Worm (Caenorhabditis elegans) whole organism, L3 larva: ENCODE results near the gene W07A12.4.

ENCODE experiments used
- R02D3.7 ChIP-seq: fragments of 150-350 bp; optimal IDR thresholded peaks from 2 replicates; lab custom pipeline; 2014; ENCODE audit warnings: missing biosample characterization, missing genetic modification characterization
- ZK546.5 ChIP-seq: sonication (generic microtip); optimal IDR thresholded peaks from 2 replicates; lab custom pipeline; 2017; ENCODE audit warnings: missing biosample characterization, missing genetic modification characterization
- aly-2 ChIP-seq: fragments of 150-350 bp; optimal IDR thresholded peaks from 2 replicates; lab custom pipeline; 2014; ENCODE audit warnings: missing biosample characterization, missing genetic modification characterization
- ceh-16 ChIP-seq: sonication (generic microtip); optimal IDR thresholded peaks from 2 replicates; lab custom pipeline; 2017; ENCODE audit warnings: missing biosample characterization, missing genetic modification characterization
- ceh-28 ChIP-seq: fragments of 150-350 bp; optimal IDR thresholded peaks from 2 replicates; lab custom pipeline; 2014; ENCODE audit warnings: missing biosample characterization, missing genetic modification reagents, missing genetic modification characterization
- elt-1 ChIP-seq: fragments of 150-350 bp; optimal IDR thresholded peaks from 2 replicates; lab custom pipeline; 2014; ENCODE audit warnings: missing biosample characterization, missing genetic modification characterization
- elt-2 ChIP-seq: sonication (generic microtip); optimal IDR thresholded peaks from 2 replicates; lab custom pipeline; 2016; ENCODE audit warnings: missing genetic modification reagents, mild to moderate bottlenecking, missing genetic modification characterization, missing compliant biosample characterization
- eor-1 ChIP-seq, 2 experiments: fragments of 150-350 bp; optimal IDR thresholded peaks; 2 replicates each; lab custom pipeline; 2014 to 2018; ENCODE audit warnings: missing biosample characterization in 2 of 2, missing genetic modification characterization in 2 of 2
- fkh-2 ChIP-seq: fragments of 150-350 bp; optimal IDR thresholded peaks from 2 replicates; lab custom pipeline; 2014; ENCODE audit warnings: missing biosample characterization, missing genetic modification reagents, missing genetic modification characterization
- fos-1 ChIP-seq: fragments of 150-350 bp; optimal IDR thresholded peaks from 2 replicates; lab custom pipeline; 2014; ENCODE audit warnings: missing biosample characterization, missing genetic modification characterization
- nhr-11 ChIP-seq: fragments of 150-350 bp; optimal IDR thresholded peaks from 2 replicates; lab custom pipeline; 2014; ENCODE audit warnings: missing biosample characterization, missing genetic modification characterization
- nhr-12 ChIP-seq: fragments of 150-350 bp; optimal IDR thresholded peaks from 2 replicates; lab custom pipeline; 2014; ENCODE audit warnings: missing biosample characterization, missing genetic modification characterization
- nhr-23 ChIP-seq: fragments of 150-350 bp; optimal IDR thresholded peaks from 2 replicates; lab custom pipeline; 2014; ENCODE audit warnings: missing biosample characterization, missing genetic modification reagents, missing genetic modification characterization
- nhr-237 ChIP-seq: fragments of 150-350 bp; optimal IDR thresholded peaks from 2 replicates; lab custom pipeline; 2014; ENCODE audit warnings: missing biosample characterization, missing genetic modification characterization
- nhr-25 ChIP-seq: sonication (generic microtip); optimal IDR thresholded peaks from 2 replicates; lab custom pipeline; 2017; ENCODE audit warnings: missing biosample characterization, missing genetic modification characterization
- nhr-28 ChIP-seq: fragments of 150-350 bp; optimal IDR thresholded peaks from 2 replicates; lab custom pipeline; 2014; ENCODE audit warnings: missing biosample characterization, missing genetic modification characterization
- nhr-43 ChIP-seq: sonication (generic microtip); optimal IDR thresholded peaks from 2 replicates; lab custom pipeline; 2016; ENCODE audit warnings: mild to moderate bottlenecking, missing genetic modification characterization, missing compliant biosample characterization; ENCODE audit not compliant: poor library complexity, severe bottlenecking
- nhr-67 ChIP-seq: fragments of 150-350 bp; optimal IDR thresholded peaks from 2 replicates; lab custom pipeline; 2014; ENCODE audit warnings: missing biosample characterization, missing genetic modification characterization
- nhr-77 ChIP-seq: fragments of 150-350 bp; optimal IDR thresholded peaks from 2 replicates; lab custom pipeline; 2014; ENCODE audit warnings: missing biosample characterization, missing genetic modification characterization
- pha-4 ChIP-seq: fragments of 150-350 bp; optimal IDR thresholded peaks from 2 replicates; lab custom pipeline; 2014; ENCODE audit warnings: missing biosample characterization, missing genetic modification reagents, missing genetic modification characterization
- pqm-1 ChIP-seq: fragments of 150-350 bp; optimal IDR thresholded peaks from 2 replicates; lab custom pipeline; 2017; ENCODE audit warnings: missing biosample characterization, missing genetic modification characterization, inconsistent platforms
- sea-2 ChIP-seq: fragments of 150-350 bp; sonication (generic microtip); optimal IDR thresholded peaks from 4 replicates; lab custom pipeline; 2014; ENCODE audit warnings: missing biosample characterization, missing genetic modification reagents, missing genetic modification characterization
- skn-1 ChIP-seq: fragments of 150-350 bp; optimal IDR thresholded peaks from 2 replicates; lab custom pipeline; 2014; ENCODE audit warnings: missing biosample characterization, missing genetic modification characterization
- tbx-2 ChIP-seq: sonication (generic microtip); optimal IDR thresholded peaks from 2 replicates; lab custom pipeline; 2016; ENCODE audit warnings: mild to moderate bottlenecking, missing genetic modification characterization, missing compliant biosample characterization
- zag-1 ChIP-seq: fragments of 150-350 bp; optimal IDR thresholded peaks from 2 replicates; lab custom pipeline; 2014; ENCODE audit warnings: missing biosample characterization, missing genetic modification characterization
- ztf-11 ChIP-seq: fragments of 150-350 bp; optimal IDR thresholded peaks from 2 replicates; lab custom pipeline; 2014; ENCODE audit warnings: missing biosample characterization, missing genetic modification characterization

W07A12.4 gene

ce11 chrII:9190513-9191099, 44.5 kb downstream of the W07A12.4 start:
- TF ChIP-seq nhr-23 (tag; lab: Kevin White, UChicago) = peak; percentile 78
- TF ChIP-seq elt-1 = peak; percentile 60
- no peak for TF ChIP-seq zag-1 (tag; lab: Kevin White, UChicago)
- TF ChIP-seq, all 47 proteins: peak for 2

ce11 chrII:9194195-9194594, 48.1 kb downstream of the W07A12.4 start, which contains the start of gene twk-4:
Gene twk-4, minus strand, starts transcription at chrII:9194295.
- TF ChIP-seq nhr-25 = no peak
- no peak for TF ChIP-seq tbx-2 (tag; lab: Kevin White, UChicago)
- no peak for TF ChIP-seq R02D3.7 (tag; lab: Kevin White, UChicago)
- TF ChIP-seq zag-1 (tag; lab: Kevin White, UChicago) = no peak
- no peak for TF ChIP-seq fkh-2 (tag; lab: Kevin White, UChicago)

DNA sequence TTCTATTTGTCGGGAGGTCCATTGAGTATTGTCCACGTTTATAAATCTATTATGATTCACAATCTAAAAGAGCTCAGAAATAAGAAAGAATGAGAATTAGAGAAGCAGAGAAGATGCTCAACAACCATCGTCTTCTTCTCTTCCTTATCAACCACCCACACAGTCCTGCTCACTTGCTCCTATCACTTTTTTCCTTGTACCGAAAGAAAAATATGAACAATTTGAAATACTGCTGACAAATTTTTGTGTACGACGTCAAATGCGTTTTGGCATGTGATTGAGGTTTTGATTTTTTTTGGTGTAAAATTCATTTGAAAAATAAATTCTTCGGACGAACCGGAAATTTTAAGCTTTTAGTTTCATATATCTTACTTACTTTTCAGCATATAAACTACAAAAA, 50.3 kb downstream of the W07A12.4 start:
- TF ChIP-seq aly-2 (tag; lab: Kevin White, UChicago) (no peak), pqm-1 (peak; percentile 76), pha-4 (peak; percentile 50), elt-2 (tag; lab: Kevin White, UChicago) (peak; percentile 79), nhr-77 (tag; lab: Kevin White, UChicago) (no peak), fos-1 (tag; lab: Kevin White, UChicago) (no peak), nhr-23 (tag; lab: Kevin White, UChicago) (no peak), ztf-11 (tag; lab: Kevin White, UChicago) (no peak)

ce11 chrII:9197212-9197611, 51.2 kb downstream of the W07A12.4 start, which contains the start of gene let-23:
Gene let-23, plus strand, starts transcription at chrII:9197512.
- TF ChIP-seq nhr-28 (tag; lab: Kevin White, UChicago) = no peak
- no peak for TF ChIP-seq eor-1 (tag; optimal IDR thresholded peaks at IDR 0.05; lab: Kevin White, UChicago)
- TF ChIP-seq R02D3.7 (tag; lab: Kevin White, UChicago) = no peak
- no peak for TF ChIP-seq sea-2 (GFP tag; lab: Kevin White, UChicago)
- no peak for TF ChIP-seq ZK546.5
- TF ChIP-seq skn-1 (tag; lab: Kevin White, UChicago) = no peak
- no peak for TF ChIP-seq zag-1 (tag; lab: Kevin White, UChicago)
- no peak for TF ChIP-seq pha-4
- TF ChIP-seq fos-1 (tag; lab: Kevin White, UChicago) = no peak
- TF ChIP-seq ceh-16 (tag; lab: Kevin White, UChicago) = no peak
- no peak for TF ChIP-seq nhr-12 (tag; lab: Kevin White, UChicago)
- no peak for TF ChIP-seq nhr-43 (tag; lab: Kevin White, UChicago)
- no peak for TF ChIP-seq elt-1
- no peak for TF ChIP-seq nhr-237 (tag; lab: Kevin White, UChicago)
- no peak for TF ChIP-seq ceh-28 (tag; lab: Kevin White, UChicago)
- TF ChIP-seq nhr-67 (tag; lab: Kevin White, UChicago) = no peak
- no peak for TF ChIP-seq nhr-11 (tag; lab: Kevin White, UChicago)
- TF ChIP-seq, all 47 proteins: peak for 0
